Fruit fly (Drosophila melanogaster): ENCODE data around the gene Cpr35B.

Cpr35B gene

DNA sequence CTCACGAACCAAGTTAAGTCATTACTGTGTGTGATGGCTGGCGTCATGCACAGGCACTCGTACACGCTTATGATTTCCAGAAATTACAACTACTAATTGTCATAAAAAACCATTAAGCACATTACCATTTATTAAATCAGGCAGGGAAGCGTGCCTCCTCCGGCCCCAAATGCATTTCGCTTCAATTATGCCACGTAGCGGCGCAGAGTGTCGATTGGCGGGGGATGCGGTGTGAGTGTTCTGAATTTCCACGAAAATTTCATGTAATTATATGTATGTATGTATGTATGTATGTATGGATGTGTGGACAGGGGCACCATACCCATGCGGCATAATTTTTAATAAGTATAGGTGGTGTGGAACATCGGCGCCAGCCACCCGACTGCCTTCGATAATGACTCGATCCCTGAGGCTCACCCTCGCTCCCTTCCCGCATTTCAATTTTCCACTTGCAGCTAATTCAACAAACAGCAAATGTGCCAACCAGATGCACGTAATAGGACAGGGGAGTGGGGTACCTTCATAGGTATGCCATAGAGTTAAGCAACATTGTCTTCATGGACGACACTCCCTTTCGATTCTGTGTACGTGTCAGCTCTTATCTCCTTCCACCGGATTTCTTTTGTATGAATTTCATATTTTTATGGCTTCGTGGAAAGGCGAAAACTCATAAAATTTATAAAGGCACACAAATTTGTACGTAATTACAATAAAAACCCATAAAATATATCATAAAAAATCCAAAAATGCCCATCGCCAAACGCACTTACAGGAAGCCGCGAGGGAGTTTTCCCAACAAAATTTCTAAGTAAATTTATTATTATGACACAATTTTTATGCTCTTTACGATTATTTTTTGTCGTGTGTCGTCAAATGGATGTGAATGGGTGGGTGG lies 17.4 kb upstream of the Cpr35B start (continued):
- TF ChIP-seq ci (GFP tag; IDR thresholded peaks at IDR 0.05), result peak; percentile 58; the same call in 2 of the 3 replicates
- no peak for TF ChIP-seq CG31365 (tag; optimal IDR thresholded peaks at IDR 0.05)
- TF ChIP-seq Sox102F (GFP tag; optimal IDR thresholded peaks at IDR 0.05), result peak; percentile 12
- no peak for TF ChIP-seq Elba2 (GFP tag; optimal IDR thresholded peaks at IDR 0.05)
- TF ChIP-seq D (optimal IDR thresholded peaks at IDR 0.05), result peak; percentile 55
- TF ChIP-seq D (GFP tag; optimal IDR thresholded peaks at IDR 0.05), result peak; percentile 21
- peak; percentile 25 for TF ChIP-seq sd (tag; optimal IDR thresholded peaks at IDR 0.05)
- no peak for TF ChIP-seq ssp (GFP tag; IDR thresholded peaks at IDR 0.05)
- no peak for TF ChIP-seq Ssrp (tag; optimal IDR thresholded peaks at IDR 0.05)
- peak; percentile 9 for TF ChIP-seq CG4328 (GFP tag; optimal IDR thresholded peaks at IDR 0.05)
- peak; percentile 66 for TF ChIP-seq twi (tag; optimal IDR thresholded peaks at IDR 0.05)
- TF ChIP-seq zen (tag; optimal IDR thresholded peaks at IDR 0.05), result peak; percentile 1
- TF ChIP-seq Abd-B (GFP tag; optimal IDR thresholded peaks at IDR 0.05), result peak; percentile 37
- peak; percentile 7 for TF ChIP-seq salm (tag; optimal IDR thresholded peaks at IDR 0.05)
- TF ChIP-seq Antp (GFP tag; optimal IDR thresholded peaks at IDR 0.05), result no peak
- no peak for TF ChIP-seq ranshi (GFP tag; IDR thresholded peaks at IDR 0.05)
- no peak for TF ChIP-seq ab (GFP tag; optimal IDR thresholded peaks at IDR 0.05)
- peak; percentile 17 for TF ChIP-seq CG8388 (GFP tag; optimal IDR thresholded peaks at IDR 0.05)
- peak; percentile 4 for TF ChIP-seq fd96Cb (tag; optimal IDR thresholded peaks at IDR 0.05)
- peak; percentile 39 for TF ChIP-seq CG6254 (GFP tag; optimal IDR thresholded peaks at IDR 0.05)
- TF ChIP-seq Stat92E (GFP tag; optimal IDR thresholded peaks at IDR 0.05), result peak in 1 of 3 experiments; percentile 50
- peak; percentile 55 for TF ChIP-seq cad (GFP tag; optimal IDR thresholded peaks at IDR 0.05)
- TF ChIP-seq Sox100B (GFP tag; optimal IDR thresholded peaks at IDR 0.05), result peak; percentile 32
- peak in 1 of 2 experiments; percentile 24 for TF ChIP-seq bsh (GFP tag; optimal IDR thresholded peaks at IDR 0.05)
- no peak for TF ChIP-seq eve (GFP tag; optimal IDR thresholded peaks at IDR 0.05)
- TF ChIP-seq CG18262 (tag; optimal IDR thresholded peaks at IDR 0.05), result peak; percentile 23

DNA sequence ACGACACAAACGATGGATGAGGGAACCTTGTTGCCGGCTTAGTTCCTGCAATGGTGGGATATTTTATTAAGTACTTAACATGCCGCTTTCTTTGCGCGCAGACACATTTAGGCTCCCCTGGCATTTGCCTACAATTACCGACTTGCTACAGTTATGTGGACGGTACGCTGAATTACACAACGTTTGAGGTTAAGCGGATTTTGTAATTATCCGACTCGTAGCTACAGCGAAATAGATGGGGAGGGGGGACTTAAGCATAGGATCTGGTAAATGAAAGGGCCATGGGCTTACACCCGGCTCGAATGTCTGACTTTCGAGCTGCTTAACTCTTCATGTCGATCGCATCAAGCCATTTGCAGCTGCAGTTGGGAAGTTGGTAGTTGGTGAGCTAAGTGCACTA lies 16.3 kb upstream of the Cpr35B start:
- TF ChIP-seq CG31224 (GFP tag; IDR thresholded peaks at IDR 0.05) (0 out of 2 replicates have a peak, but pooled peaks have one; percentile 1), CG4404 (GFP tag; IDR thresholded peaks at IDR 0.05) (0 out of 2 replicates have a peak, but pooled peaks have one; percentile 5), sens (GFP tag) (peak; percentile 30), CG9797 (GFP tag; optimal IDR thresholded peaks at IDR 0.05) (no peak), tll (GFP tag; optimal IDR thresholded peaks at IDR 0.05) (peak in 1 of 2 experiments; percentile 13), oc (tag; optimal IDR thresholded peaks at IDR 0.05) (peak; percentile 93)

dm6 chr2L:14440908-14441307 lies 15.9 kb upstream of the Cpr35B start:
- TF ChIP-seq ac (GFP tag; optimal IDR thresholded peaks at IDR 0.05), result peak; percentile 9
- TF ChIP-seq CG10979 (tag; optimal IDR thresholded peaks at IDR 0.05), result peak; percentile 75
- TF ChIP-seq CG18011 (GFP tag; optimal IDR thresholded peaks at IDR 0.05), result no peak
- TF ChIP-seq Jarid2 (GFP tag; optimal IDR thresholded peaks at IDR 0.05), result no peak
- peak; percentile 30 for TF ChIP-seq lab (GFP tag; optimal IDR thresholded peaks at IDR 0.05)
- TF ChIP-seq zfh1 (GFP tag; IDR thresholded peaks at IDR 0.05), result 0 out of 3 replicates have a peak, but pooled peaks have one; percentile 51
- peak; percentile 33 for TF ChIP-seq CG12219 (GFP tag; optimal IDR thresholded peaks at IDR 0.05)
- TF ChIP-seq fd102C (GFP tag; optimal IDR thresholded peaks at IDR 0.05), result peak; percentile 7
- no peak for TF ChIP-seq CG10543 (GFP tag; optimal IDR thresholded peaks at IDR 0.05)
- no peak for TF ChIP-seq insv (GFP tag; optimal IDR thresholded peaks at IDR 0.05)
- TF ChIP-seq CG14710 (tag; optimal IDR thresholded peaks at IDR 0.05), result peak; percentile 59
- TF ChIP-seq D (optimal IDR thresholded peaks at IDR 0.05), result no peak
- no peak for TF ChIP-seq D (GFP tag; optimal IDR thresholded peaks at IDR 0.05)
- TF ChIP-seq Xrp1 (GFP tag; IDR thresholded peaks at IDR 0.05), result peak; percentile 74; the same call in 1 of the 2 replicates
- 0 out of 2 replicates have a peak, but pooled peaks have one; percentile 11 for TF ChIP-seq CG31224 (GFP tag; IDR thresholded peaks at IDR 0.05)
- TF ChIP-seq CG8924 (tag; optimal IDR thresholded peaks at IDR 0.05), result peak; percentile 72
- TF ChIP-seq CG11456 (GFP tag; IDR thresholded peaks at IDR 0.05), result no peak

Data from whole organism, embryonic.